Fruit fly (Drosophila melanogaster) whole organism, embryonic: ENCODE data around the gene CG43322.
A peak's percentile ranks its signal among the peaks of the same experiment; 100 is the strongest.

ENCODE experiments used
- Awh ChIP-seq: fragments of 200-800 bp; sonication (Bioruptor generic); IDR thresholded peaks from 2 replicates; pipeline ENCODE4, ENCODE4 v1.3.6; 2022; ENCODE audit warnings: missing biosample characterization, missing genetic modification characterization
- C15 ChIP-seq: fragments of 200-800 bp; sonication (Bioruptor generic); IDR thresholded peaks from 3 replicates; pipeline ENCODE4 v1.3.6; 2022; ENCODE audit warnings: missing biosample characterization, missing genetic modification characterization
- CG10267 ChIP-seq: fragments of 200-800 bp; sonication (Bioruptor generic); optimal IDR thresholded peaks from 2 replicates; lab custom pipeline; 2018; ENCODE audit warnings: missing biosample characterization, mild to moderate bottlenecking, missing genetic modification characterization, moderate library complexity
- CG10979 ChIP-seq: fragments of 200-800 bp; sonication (Bioruptor generic); optimal IDR thresholded peaks from 2 replicates; lab custom pipeline; 2018; ENCODE audit warnings: missing biosample characterization, mild to moderate bottlenecking, missing genetic modification characterization, moderate library complexity
- CG12299 ChIP-seq: fragments of 200-800 bp; sonication (Bioruptor generic); optimal IDR thresholded peaks from 2 replicates; lab custom pipeline; 2018; ENCODE audit warnings: missing biosample characterization, mild to moderate bottlenecking, missing genetic modification characterization
- CG1233 ChIP-seq: fragments of 200-800 bp; sonication (Bioruptor generic); optimal IDR thresholded peaks from 4 replicates; lab custom pipeline; 2018; ENCODE audit warnings: missing biosample characterization, mild to moderate bottlenecking, missing genetic modification characterization
- CG13296 ChIP-seq: fragments of 200-800 bp; sonication (Bioruptor generic); optimal IDR thresholded peaks from 3 replicates; lab custom pipeline; 2018; ENCODE audit warnings: missing biosample characterization, mild to moderate bottlenecking, missing genetic modification characterization
- CG14710 ChIP-seq: fragments of 200-800 bp; sonication (Bioruptor generic); optimal IDR thresholded peaks from 3 replicates; lab custom pipeline; 2019; ENCODE audit warnings: missing biosample characterization, mild to moderate bottlenecking, missing genetic modification characterization, moderate library complexity
- CG14860 ChIP-seq: fragments of 200-800 bp; sonication (Bioruptor generic); IDR thresholded peaks from 3 replicates; pipeline ENCODE4 v1.3.6; 2022; ENCODE audit warnings: missing biosample characterization, missing genetic modification characterization; ENCODE audit not compliant: partially characterized antibody
- CG15011 ChIP-seq: fragments of 200-800 bp; sonication (Bioruptor generic); optimal IDR thresholded peaks from 3 replicates; lab custom pipeline; 2018; ENCODE audit warnings: missing biosample characterization, mild to moderate bottlenecking, missing genetic modification characterization
- CG1647 ChIP-seq: fragments of 200-800 bp; sonication (Bioruptor generic); optimal IDR thresholded peaks from 3 replicates; lab custom pipeline; 2016; ENCODE audit warnings: missing biosample characterization, missing genetic modification characterization
- CG17186 ChIP-seq: fragments of 200-800 bp; sonication (Bioruptor generic); optimal IDR thresholded peaks from 3 replicates; lab custom pipeline; 2017; ENCODE audit warnings: missing biosample characterization, missing genetic modification reagents, missing genetic modification characterization
- CG18476 ChIP-seq: fragments of 200-800 bp; sonication (Bioruptor generic); optimal IDR thresholded peaks from 2 replicates; lab custom pipeline; 2016; ENCODE audit warnings: missing biosample characterization, mild to moderate bottlenecking, missing genetic modification characterization
- CG33213 ChIP-seq: fragments of 200-800 bp; sonication (Bioruptor generic); optimal IDR thresholded peaks from 3 replicates; lab custom pipeline; 2016; ENCODE audit warnings: missing biosample characterization, missing genetic modification characterization
- CG6683 ChIP-seq: fragments of 200-800 bp; sonication (Bioruptor generic); optimal IDR thresholded peaks from 2 replicates; lab custom pipeline; 2017; ENCODE audit warnings: missing biosample characterization, mild to moderate bottlenecking, missing genetic modification characterization, missing genetic modification reagents
- CG7357 ChIP-seq: fragments of 200-800 bp; sonication (Bioruptor generic); IDR thresholded peaks from 3 replicates; pipeline ENCODE4 v1.3.6; 2022; ENCODE audit warnings: missing biosample characterization, missing genetic modification characterization
- CG8290 ChIP-seq, 3 experiments: fragments of 200-800 bp; sonication (Bioruptor generic); optimal IDR thresholded peaks; 2 replicates each; lab custom pipeline; 2016 to 2019; ENCODE audit warnings: missing biosample characterization in 3 of 3, missing genetic modification characterization in 3 of 3, mild to moderate bottlenecking in 2 of 3, moderate library complexity in 1 of 3
- CG8944 ChIP-seq: fragments of 200-800 bp; sonication (Bioruptor generic); optimal IDR thresholded peaks from 3 replicates; lab custom pipeline; 2016; ENCODE audit warnings: missing biosample characterization, missing genetic modification characterization
- CG9817 ChIP-seq: fragments of 200-800 bp; sonication (Bioruptor generic); optimal IDR thresholded peaks from 2 replicates; lab custom pipeline; 2018; ENCODE audit warnings: missing biosample characterization, mild to moderate bottlenecking, missing genetic modification characterization, moderate library complexity
- CHES-1-like ChIP-seq: fragments of 200-800 bp; sonication (Bioruptor generic); optimal IDR thresholded peaks from 2 replicates; lab custom pipeline; 2016; ENCODE audit warnings: missing biosample characterization, missing genetic modification characterization
- Dad ChIP-seq: fragments of 200-800 bp; sonication (Bioruptor generic); optimal IDR thresholded peaks from 3 replicates; lab custom pipeline; 2016; ENCODE audit warnings: missing biosample characterization, missing genetic modification characterization
- Dbx ChIP-seq: fragments of 200-800 bp; sonication (Bioruptor generic); IDR thresholded peaks from 3 replicates; pipeline ENCODE4 v1.3.6; 2022; ENCODE audit warnings: missing biosample characterization, missing genetic modification characterization
- Deaf1 ChIP-seq: fragments of 200-800 bp; optimal IDR thresholded peaks from 3 replicates; lab custom pipeline; 2019; ENCODE audit warnings: missing biosample characterization, mild to moderate bottlenecking, missing genetic modification characterization, moderate library complexity
- Doc2 ChIP-seq: fragments of 200-800 bp; sonication (Bioruptor generic); IDR thresholded peaks from 2 replicates; pipeline ENCODE4 v1.3.6; 2022; ENCODE audit warnings: missing biosample characterization, missing genetic modification characterization
- Ets97D ChIP-seq: fragments of 200-800 bp; sonication (Bioruptor generic); optimal IDR thresholded peaks from 3 replicates; lab custom pipeline; 2016; ENCODE audit warnings: missing biosample characterization, missing genetic modification characterization
- HLH4C ChIP-seq: fragments of 200-800 bp; sonication (Bioruptor generic); IDR thresholded peaks from 3 replicates; pipeline ENCODE4 v1.3.6; 2022; ENCODE audit warnings: missing biosample characterization, missing genetic modification characterization; ENCODE audit not compliant: partially characterized antibody
- Lpt ChIP-seq: fragments of >200 bp; optimal IDR thresholded peaks from 2 replicates; lab custom pipeline; 2018; ENCODE audit warnings: missing biosample characterization, missing genetic modification characterization
- Opbp ChIP-seq: fragments of 200-800 bp; sonication (Bioruptor generic); IDR thresholded peaks from 3 replicates; pipeline ENCODE4 v1.3.6; 2022; ENCODE audit warnings: missing biosample characterization, missing genetic modification characterization; ENCODE audit not compliant: partially characterized antibody
- Pdp1 ChIP-seq, 2 experiments: fragments of 200-800 bp; sonication (Bioruptor generic); optimal IDR thresholded peaks; 3 replicates each; lab custom pipeline; 2016; ENCODE audit warnings: missing biosample characterization in 2 of 2, missing genetic modification characterization in 2 of 2, mild to moderate bottlenecking in 1 of 2, moderate library complexity in 1 of 2
- Sry-β ChIP-seq: fragments of 200-800 bp; sonication (Bioruptor generic); optimal IDR thresholded peaks from 2 replicates; lab custom pipeline; 2018; ENCODE audit warnings: missing biosample characterization, mild to moderate bottlenecking, missing genetic modification characterization, moderate library complexity
- Trl ChIP-seq, 3 experiments: fragments of >200 bp in 2 of 3; fragments of 200-800 bp in 1 of 3; sonication (Bioruptor generic) in 1 of 3; optimal IDR thresholded peaks; 2 replicates in 1 of 3; 3 replicates in 2 of 3; lab custom pipeline; 2016 to 2017; ENCODE audit warnings: missing biosample characterization in 1 of 3, missing genetic modification characterization in 1 of 3
- Xbp1 ChIP-seq: fragments of 200-800 bp; sonication (Bioruptor generic); optimal IDR thresholded peaks from 3 replicates; lab custom pipeline; 2016; ENCODE audit warnings: missing biosample characterization, mild to moderate bottlenecking, missing genetic modification characterization
- cg ChIP-seq: fragments of 200-800 bp; sonication (Bioruptor generic); optimal IDR thresholded peaks from 3 replicates; lab custom pipeline; 2019; ENCODE audit warnings: missing biosample characterization, mild to moderate bottlenecking, missing genetic modification characterization, moderate library complexity
- corto ChIP-seq: fragments of 200-800 bp; sonication (Bioruptor generic); optimal IDR thresholded peaks from 2 replicates; lab custom pipeline; 2016; ENCODE audit warnings: missing biosample characterization, mild to moderate bottlenecking, missing genetic modification characterization, moderate library complexity
- exex ChIP-seq: fragments of 200-800 bp; sonication (Bioruptor generic); optimal IDR thresholded peaks from 4 replicates; lab custom pipeline; 2018; ENCODE audit warnings: missing biosample characterization, mild to moderate bottlenecking, missing genetic modification characterization, moderate library complexity
- gro ChIP-seq: fragments of 200-800 bp; sonication (Bioruptor generic); optimal IDR thresholded peaks from 2 replicates; lab custom pipeline; 2016; ENCODE audit warnings: missing biosample characterization, missing genetic modification characterization
- nerfin-2 ChIP-seq: fragments of 200-800 bp; sonication (Bioruptor generic); IDR thresholded peaks from 2 replicates; pipeline ENCODE4 v1.3.6; 2022; ENCODE audit warnings: missing biosample characterization, missing genetic modification characterization; ENCODE audit not compliant: partially characterized antibody
- peb ChIP-seq: fragments of 200-800 bp; sonication (Bioruptor generic); IDR thresholded peaks from 2 replicates; pipeline ENCODE4 v1.3.6; 2022; ENCODE audit warnings: missing biosample characterization, missing genetic modification characterization
- pita ChIP-seq: fragments of 200-800 bp; sonication (Bioruptor generic); optimal IDR thresholded peaks from 2 replicates; lab custom pipeline; 2017; ENCODE audit warnings: missing biosample characterization, mild to moderate bottlenecking, missing genetic modification characterization
- pros ChIP-seq: fragments of 200-800 bp; sonication (Bioruptor generic); optimal IDR thresholded peaks from 3 replicates; lab custom pipeline; 2019; ENCODE audit warnings: missing biosample characterization, mild to moderate bottlenecking, missing genetic modification characterization, moderate library complexity
- pum ChIP-seq: fragments of 200-800 bp; sonication (Bioruptor generic); optimal IDR thresholded peaks from 2 replicates; lab custom pipeline; 2016; ENCODE audit warnings: missing biosample characterization, missing genetic modification characterization
- sc ChIP-seq, 3 experiments: fragments of >200 bp in 2 of 3; fragments of 200-800 bp in 1 of 3; sonication (Bioruptor generic) in 1 of 3; optimal IDR thresholded peaks; 2 replicates in 2 of 3; 3 replicates in 1 of 3; lab custom pipeline; 2017; ENCODE audit warnings: mild to moderate bottlenecking in 1 of 3, missing biosample characterization in 1 of 3, missing genetic modification characterization in 1 of 3, missing genetic modification reagents in 1 of 3
- slou ChIP-seq: fragments of 200-800 bp; sonication (Bioruptor generic); optimal IDR thresholded peaks from 3 replicates; lab custom pipeline; 2016; ENCODE audit warnings: missing biosample characterization, missing genetic modification characterization
- sob ChIP-seq: fragments of 200-800 bp; sonication (Bioruptor generic); IDR thresholded peaks from 2 replicates; pipeline ENCODE4 v1.3.6; 2022; ENCODE audit warnings: missing biosample characterization, missing genetic modification characterization
- twi ChIP-seq: fragments of 200-800 bp; optimal IDR thresholded peaks from 2 replicates; lab custom pipeline; 2019; ENCODE audit warnings: missing biosample characterization, mild to moderate bottlenecking, missing genetic modification characterization, moderate library complexity
- unc-4 ChIP-seq: fragments of 200-800 bp; sonication (Bioruptor generic); IDR thresholded peaks from 2 replicates; pipeline ENCODE4 v1.3.6; 2022; ENCODE audit warnings: missing biosample characterization, missing genetic modification characterization; ENCODE audit not compliant: partially characterized antibody
- unpg ChIP-seq: fragments of 200-800 bp; sonication (Bioruptor generic); optimal IDR thresholded peaks from 3 replicates; lab custom pipeline; 2018; ENCODE audit warnings: missing biosample characterization, mild to moderate bottlenecking, missing genetic modification characterization, moderate library complexity
- zfh1 ChIP-seq: fragments of 200-800 bp; sonication (Bioruptor generic); IDR thresholded peaks from 3 replicates; pipeline ENCODE4 v1.3.6; 2022; ENCODE audit warnings: missing biosample characterization, missing genetic modification characterization

CG43322 gene

dm6 chr2L:7037773-7038327 is 24.7 kb downstream of the CG43322 start, which contains the start of gene milt (continued):
- TF ChIP-seq Pdp1 (GFP tag; optimal IDR thresholded peaks at IDR 0.05; lab: Kevin White, UChicago) (no peak), slou (GFP tag; lab: Kevin White, UChicago) (no peak), pum (no peak), pros (GFP tag; lab: Kevin White, UChicago) (no peak), CG10267 (peak; percentile 66), Awh (GFP tag; lab: Robert Waterston, UW) (no peak), CG17186 (GFP tag; lab: Kevin White, UChicago) (peak; percentile 78), pita (GFP tag; lab: Kevin White, UChicago) (no peak), cg (GFP tag; lab: Kevin White, UChicago) (no peak), peb (GFP tag; lab: Robert Waterston, UW) (no peak), Trl (optimal IDR thresholded peaks at IDR 0.05; lab: Kevin White, UChicago) (no peak), Trl (GFP tag; optimal IDR thresholded peaks at IDR 0.05; lab: Kevin White, UChicago) (no peak), Xbp1 (peak; percentile 17), gro (GFP tag; lab: Kevin White, UChicago) (peak; percentile 15), CG8290 (GFP tag; optimal IDR thresholded peaks at IDR 0.05; lab: Kevin White, UChicago) (no peak), CG8290 (tag; optimal IDR thresholded peaks at IDR 0.05; lab: Kevin White, UChicago) (peak in 1 of 2 experiments; percentile 54), sob (peak; percentile 25; the same call in 1 of the 2 replicates), CG13296 (GFP tag; lab: Kevin White, UChicago) (no peak), Dad (GFP tag; lab: Kevin White, UChicago) (no peak), Lpt (no peak), CG1233 (GFP tag; lab: Kevin White, UChicago) (no peak), Opbp (GFP tag; lab: Robert Waterston, UW) (peak; percentile 91), HLH4C (peak; percentile 93), exex (tag; lab: Kevin White, UChicago) (peak; percentile 12), Deaf1 (no peak), zfh1 (GFP tag; lab: Robert Waterston, UW) (peak; percentile 35; the same call in 1 of the 3 replicates), CG9817 (no peak), CG7357 (GFP tag; lab: Robert Waterston, UW) (no peak), CG10979 (no peak), CG18476 (GFP tag; lab: Kevin White, UChicago) (no peak), CG1647 (GFP tag; lab: Kevin White, UChicago) (no peak), nerfin-2 (peak; percentile 89), C15 (GFP tag; lab: Robert Waterston, UW) (no peak), CG33213 (GFP tag; lab: Kevin White, UChicago) (no peak), CG14860 (GFP tag; lab: Robert Waterston, UW) (peak; percentile 77), CG8944 (GFP tag; lab: Kevin White, UChicago) (no peak), CG15011 (GFP tag; lab: Kevin White, UChicago) (no peak), unpg (GFP tag; lab: Kevin White, UChicago) (no peak), twi (tag; lab: Kevin White, UChicago) (peak; percentile 40), Sry-β (GFP tag; lab: Kevin White, UChicago) (peak; percentile 50), Dbx (GFP tag; lab: Robert Waterston, UW) (0 out of 3 replicates have a peak, but pooled peaks have one; percentile 27), CHES-1-like (peak; percentile 0), corto (no peak), CG12299 (no peak), unc-4 (GFP tag; lab: Robert Waterston, UW) (peak; percentile 82), sc (optimal IDR thresholded peaks at IDR 0.05; lab: Kevin White, UChicago) (no peak), sc (GFP tag; optimal IDR thresholded peaks at IDR 0.05; lab: Kevin White, UChicago) (no peak), CG6683 (GFP tag; lab: Kevin White, UChicago) (no peak), CG14710 (peak; percentile 31), Ets97D (peak; percentile 52), Doc2 (GFP tag; lab: Robert Waterston, UW) (no peak)
